Fruit fly (Drosophila melanogaster): ENCODE results near the gene CG4496.

dm6 chr2L:7174351-7174750, 15.5 kb downstream of the CG4496 start:
- TF ChIP-seq bab1 (GFP tag; optimal IDR thresholded peaks at IDR 0.05), result no peak
- TF ChIP-seq Clk (GFP tag; optimal IDR thresholded peaks at IDR 0.05), result no peak
- no peak for TF ChIP-seq CG11617 (GFP tag; optimal IDR thresholded peaks at IDR 0.05)
- no peak for TF ChIP-seq CG1620 (GFP tag; optimal IDR thresholded peaks at IDR 0.05)
- TF ChIP-seq CG7101 (tag; optimal IDR thresholded peaks at IDR 0.05), result no peak
- TF ChIP-seq CG14711 (tag; optimal IDR thresholded peaks at IDR 0.05), result no peak
- no peak for TF ChIP-seq kay (GFP tag; ENCODE audit: borderline replicate concordance)
- TF ChIP-seq toe (GFP tag; optimal IDR thresholded peaks at IDR 0.05), result no peak
- TF ChIP-seq cnc (optimal IDR thresholded peaks at IDR 0.05), result no peak
- no peak for TF ChIP-seq CG5204 (GFP tag; optimal IDR thresholded peaks at IDR 0.05)
- TF ChIP-seq cic (GFP tag; optimal IDR thresholded peaks at IDR 0.05), result no peak
- TF ChIP-seq Mnt (GFP tag; optimal IDR thresholded peaks at IDR 0.05), result no peak
- TF ChIP-seq CG33017 (tag; optimal IDR thresholded peaks at IDR 0.05), result no peak

Data from whole organism, adult.